Worm (Caenorhabditis elegans) whole organism, late embryonic: ENCODE data around the gene rpn-2.

Experiments used
- C38D4.7 ChIP-seq: fragments of 200-800 bp; sonication (Bioruptor generic); optimal IDR thresholded peaks from 2 replicates; lab custom pipeline; 2018; ENCODE audit warnings: mild to moderate bottlenecking, missing genetic modification characterization, moderate library complexity, missing compliant biosample characterization
- T23F11.4 ChIP-seq: fragments of 200-800 bp; sonication (Bioruptor generic); optimal IDR thresholded peaks from 2 replicates; lab custom pipeline; 2018; ENCODE audit warnings: mild to moderate bottlenecking, missing genetic modification characterization, missing compliant biosample characterization
- dmd-4 ChIP-seq: sonication (generic microtip); optimal IDR thresholded peaks from 2 replicates; lab custom pipeline; 2016; ENCODE audit warnings: borderline replicate concordance, missing genetic modification characterization, missing compliant biosample characterization
- dve-1 ChIP-seq: sonication (generic microtip); optimal IDR thresholded peaks from 2 replicates; lab custom pipeline; 2017; ENCODE audit warnings: antibody characterized with exemption, mild to moderate bottlenecking, missing genetic modification characterization, missing compliant biosample characterization
- lim-6 ChIP-seq: sonication (generic microtip); optimal IDR thresholded peaks from 2 replicates; lab custom pipeline; 2016; ENCODE audit warnings: missing genetic modification characterization, missing compliant biosample characterization
- lin-11 ChIP-seq: fragments of 200-800 bp; sonication (Bioruptor generic); optimal IDR thresholded peaks from 2 replicates; lab custom pipeline; 2018; ENCODE audit warnings: mild to moderate bottlenecking, missing genetic modification characterization, missing compliant biosample characterization
- pag-3 ChIP-seq: sonication (generic microtip); optimal IDR thresholded peaks from 2 replicates; lab custom pipeline; 2016; ENCODE audit warnings: missing compliant biosample characterization, missing genetic modification characterization, borderline replicate concordance
- pat-9 ChIP-seq: fragments of 200-800 bp; sonication (Bioruptor generic); optimal IDR thresholded peaks from 2 replicates; lab custom pipeline; 2018; ENCODE audit warnings: mild to moderate bottlenecking, missing genetic modification characterization, moderate library complexity, missing compliant biosample characterization
- unc-42 ChIP-seq: sonication (generic microtip); optimal IDR thresholded peaks from 2 replicates; lab custom pipeline; 2016; ENCODE audit warnings: missing genotype, missing genetic modification characterization, missing compliant biosample characterization

DNA sequence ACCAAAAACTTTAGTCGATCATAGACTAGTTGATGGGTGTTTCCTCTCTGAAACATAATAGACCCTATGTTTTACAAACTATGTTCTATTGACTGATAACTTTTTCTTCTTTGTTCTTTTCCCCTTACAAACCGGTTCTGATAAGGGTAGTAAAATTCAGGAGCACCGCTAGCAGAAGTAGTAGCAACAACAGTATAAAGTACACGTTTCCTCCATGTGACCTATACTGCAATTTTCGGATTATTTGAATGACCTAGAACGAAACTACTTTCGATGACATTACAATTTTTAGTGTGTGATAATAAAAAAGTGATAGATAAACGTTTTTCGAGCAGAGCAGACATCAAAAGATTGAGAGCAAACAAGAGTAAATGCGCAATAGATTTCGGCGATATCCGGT lies 18.7 kb upstream of the rpn-2 start:
- TF ChIP-seq dve-1 (tag; lab: Kevin White, UChicago) (no peak), lin-11 (tag; lab: Kevin White, UChicago) (no peak), pat-9 (tag; lab: Kevin White, UChicago) (no peak), T23F11.4 (GFP tag; lab: Kevin White, UChicago) (no peak), unc-42 (tag; lab: Kevin White, UChicago) (no peak), pag-3 (tag; lab: Kevin White, UChicago) (no peak), C38D4.7 (no peak), dmd-4 (tag; lab: Kevin White, UChicago) (no peak), lim-6 (tag; lab: Kevin White, UChicago) (no peak)
